Worm (Caenorhabditis elegans): ENCODE data around the gene C15C7.6.

Gene C15C7.6

ce11 chrX:3127626-3128142 lies 42.7 kb downstream of the C15C7.6 start (continued):
- TF ChIP-seq zag-1 (tag; optimal IDR thresholded peaks at IDR 0.05) (peak; percentile 66), lin-38 (GFP tag; IDR thresholded peaks at IDR 0.05) (peak; percentile 69), nhr-111 (GFP tag; optimal IDR thresholded peaks at IDR 0.05) (peak; percentile 28), ceh-82 (tag; optimal IDR thresholded peaks at IDR 0.05) (no peak), daf-16 (GFP tag; optimal IDR thresholded peaks at IDR 0.05) (peak; percentile 41 to 66), daf-16 (tag; optimal IDR thresholded peaks at IDR 0.05) (peak; percentile 64), ces-1 (GFP tag; optimal IDR thresholded peaks at IDR 0.05) (peak; percentile 21), set-16 (GFP tag; IDR thresholded peaks at IDR 0.05) (peak; percentile 95), lin-1 (GFP tag; IDR thresholded peaks at IDR 0.05) (peak; percentile 25; the same call in 1 of the 2 replicates), R02D3.7 (tag; optimal IDR thresholded peaks at IDR 0.05) (no peak), lin-29 (GFP tag; IDR thresholded peaks at IDR 0.05) (no peak), ctbp-1 (GFP tag; IDR thresholded peaks at IDR 0.05) (peak; percentile 95), F26F4.8 (GFP tag; conservative IDR thresholded peaks at IDR 0.05) (no peak), vab-7 (GFP tag; IDR thresholded peaks at IDR 0.05) (peak; percentile 66), nhr-10 (tag; optimal IDR thresholded peaks at IDR 0.05) (peak; percentile 74), ztf-11 (tag; optimal IDR thresholded peaks at IDR 0.05) (no peak), dmd-8 (GFP tag; IDR thresholded peaks at IDR 0.05) (peak; percentile 64; the same call in 1 of the 2 replicates), mes-2 (tag; optimal IDR thresholded peaks at IDR 0.05; ENCODE audit: poor library complexity, severe bottlenecking) (peak; percentile 83), nhr-6 (tag; optimal IDR thresholded peaks at IDR 0.05) (peak; percentile 83), nhr-102 (tag; optimal IDR thresholded peaks at IDR 0.05) (peak; percentile 83), F49E8.2 (tag; optimal IDR thresholded peaks at IDR 0.05; ENCODE audit: borderline replicate concordance) (no peak), nhr-11 (tag; optimal IDR thresholded peaks at IDR 0.05) (peak; percentile 91), fos-1 (tag; optimal IDR thresholded peaks at IDR 0.05) (no peak), dve-1 (tag; optimal IDR thresholded peaks at IDR 0.05; ENCODE audit: insufficient read depth) (peak; percentile 92), daf-8 (GFP tag; IDR thresholded peaks at IDR 0.05) (no peak), arid-1 (GFP tag; conservative IDR thresholded peaks at IDR 0.05) (peak; percentile 73; the same call in 1 of the 2 replicates), zip-11 (GFP tag; IDR thresholded peaks at IDR 0.05) (no peak), Y5F2A.4 (GFP tag; optimal IDR thresholded peaks at IDR 0.05) (no peak), ceh-32 (tag; optimal IDR thresholded peaks at IDR 0.05; ENCODE audit: poor library complexity) (peak; percentile 56), mdt-29 (GFP tag; IDR thresholded peaks at IDR 0.05) (0 out of 2 replicates have a peak, but pooled peaks have one; percentile 32), nhr-76 (tag; optimal IDR thresholded peaks at IDR 0.05) (no peak), mdl-1 (tag; optimal IDR thresholded peaks at IDR 0.05) (peak; percentile 85 to 90), D1046.2 (GFP tag; IDR thresholded peaks at IDR 0.05) (no peak), jun-1 (tag; optimal IDR thresholded peaks at IDR 0.05) (peak; percentile 39), ceh-62 (tag; optimal IDR thresholded peaks at IDR 0.05) (no peak), spr-3 (GFP tag; optimal IDR thresholded peaks at IDR 0.05) (peak; percentile 36), dpl-1 (GFP tag; optimal IDR thresholded peaks at IDR 0.05) (peak; percentile 41), aha-1 (tag) (peak; percentile 98), Y105C5A.15 (GFP tag; IDR thresholded peaks at IDR 0.05) (no peak), Y48G9A.11 (GFP tag; IDR thresholded peaks at IDR 0.05) (no peak), pha-4 (GFP tag; IDR thresholded peaks at IDR 0.05) (peak; percentile 81), pha-4 (tag; optimal IDR thresholded peaks at IDR 0.05) (peak; percentile 90), ZK546.5 (tag; optimal IDR thresholded peaks at IDR 0.05) (peak in 1 of 2 experiments; percentile 50), nhr-77 (tag; optimal IDR thresholded peaks at IDR 0.05) (peak; percentile 68), daf-12 (tag; optimal IDR thresholded peaks at IDR 0.05) (no peak), lsy-2 (tag; optimal IDR thresholded peaks at IDR 0.05) (peak; percentile 84 to 85), dmd-6 (GFP tag; IDR thresholded peaks at IDR 0.05) (peak; percentile 87), snpc-4 (tag; optimal IDR thresholded peaks at IDR 0.05) (no peak), F10B5.3 (tag; optimal IDR thresholded peaks at IDR 0.05) (peak; percentile 15), zfp-2 (tag; optimal IDR thresholded peaks at IDR 0.05) (peak; percentile 46), mxl-3 (GFP tag; optimal IDR thresholded peaks at IDR 0.05) (peak; percentile 92), sdz-12 (GFP tag; optimal IDR thresholded peaks at IDR 0.05) (no peak)

All from whole organism, L4 larva.